4 fruit fly cellular contexts compared by ENCODE assay signal in the genomic region with DNA sequence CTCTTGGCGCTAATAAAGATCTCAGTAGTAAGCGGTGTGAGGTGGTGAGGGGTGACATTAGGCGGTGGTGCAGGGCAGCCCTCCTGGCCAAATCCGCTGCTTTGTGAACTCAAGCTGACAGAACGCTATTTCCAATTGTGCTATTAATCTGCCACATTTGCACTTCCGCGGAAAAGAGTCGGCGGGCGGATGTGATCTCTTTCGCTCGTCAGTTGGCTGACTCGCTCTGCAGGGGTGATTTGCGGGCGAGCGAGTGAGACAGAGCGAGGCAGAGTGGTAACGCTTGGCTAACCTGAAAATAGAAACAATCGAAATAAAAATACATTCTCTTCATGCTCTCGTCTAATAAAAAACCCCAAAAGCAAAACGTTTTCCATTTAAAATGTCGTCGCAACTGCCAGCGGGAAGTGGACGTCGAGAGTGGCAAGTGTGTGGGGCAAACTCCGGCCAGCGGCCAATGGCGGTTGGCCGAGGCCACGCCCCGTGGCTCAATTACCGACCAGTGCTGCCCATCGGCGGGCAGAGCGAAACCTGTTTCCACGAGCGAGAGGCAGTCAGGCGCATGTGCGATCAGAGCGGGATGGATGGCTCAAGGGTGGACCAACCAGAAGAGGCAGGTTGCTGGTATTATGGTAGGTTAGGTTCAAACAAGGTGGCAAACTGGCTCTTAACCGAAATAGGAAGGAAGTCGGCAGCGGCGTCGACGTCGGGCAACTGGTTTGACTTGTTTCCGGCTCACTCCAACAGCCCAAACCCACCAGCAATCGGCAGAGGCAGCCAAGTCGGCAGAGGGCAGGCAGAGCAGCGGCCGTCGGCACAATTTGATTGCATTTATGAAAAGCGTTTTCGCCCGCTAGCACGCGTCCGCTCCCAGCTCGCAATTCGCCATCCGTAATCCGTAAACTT.
TF ChIP-seq lines count a peak whose summit lies in the region.

A gene (plus strand): TSS at position 856 of the 906 bp plus-strand sequence.

TF ChIP-seq in whole organism, embryonic, 481 proteins besides CTCF, POLR2A, EP300 and RAD21 (continued from another document and continues in another):
- TF ChIP-seq mam (GFP tag; optimal IDR thresholded peaks at IDR 0.05; lab: Kevin White, UChicago) (peak; percentile 11), Doc2 (GFP tag; IDR thresholded peaks at IDR 0.05; lab: Robert Waterston, UW) (no peak), CG10321 (GFP tag; IDR thresholded peaks at IDR 0.05; lab: Robert Waterston, UW) (peak; percentile 83), CG17829 (tag; optimal IDR thresholded peaks at IDR 0.05; lab: Kevin White, UChicago) (peak; percentile 7), cg (GFP tag; optimal IDR thresholded peaks at IDR 0.05; lab: Kevin White, UChicago) (peak; percentile 31), Side (GFP tag; optimal IDR thresholded peaks at IDR 0.05; lab: Kevin White, UChicago) (peak; percentile 58), CG6175 (GFP tag; IDR thresholded peaks at IDR 0.05; lab: Robert Waterston, UW) (0 out of 3 replicates have a peak, but pooled peaks have one; percentile 15), Bdp1 (GFP tag; optimal IDR thresholded peaks at IDR 0.05; lab: Kevin White, UChicago) (peak; percentile 12), kni (GFP tag; optimal IDR thresholded peaks at IDR 0.05; lab: Kevin White, UChicago) (peak; percentile 52), CG10543 (GFP tag; optimal IDR thresholded peaks at IDR 0.05; lab: Kevin White, UChicago) (peak; percentile 32), Vsx1 (GFP tag; optimal IDR thresholded peaks at IDR 0.05; lab: Kevin White, UChicago) (peak; percentile 26), CG15601 (tag; optimal IDR thresholded peaks at IDR 0.05; lab: Kevin White, UChicago) (no peak), NFAT (GFP tag; IDR thresholded peaks at IDR 0.05; lab: Robert Waterston, UW) (peak; percentile 26; the same call in 1 of the 2 replicates), Bgb (GFP tag; IDR thresholded peaks at IDR 0.05; lab: Robert Waterston, UW; ENCODE audit: partially characterized antibody) (peak; percentile 19; the same call in 1 of the 2 replicates), pho (GFP tag; optimal IDR thresholded peaks at IDR 0.05; lab: Kevin White, UChicago) (peak; percentile 11), CG30020 (tag; optimal IDR thresholded peaks at IDR 0.05; lab: Kevin White, UChicago) (no peak), sna (GFP tag; IDR thresholded peaks at IDR 0.05; lab: Robert Waterston, UW; ENCODE audit: partially characterized antibody) (0 out of 2 replicates have a peak, but pooled peaks have one; percentile 28), CG32532 (GFP tag; IDR thresholded peaks at IDR 0.05; lab: Robert Waterston, UW) (peak; percentile 29; the same call in 1 of the 2 replicates), mirr (GFP tag; optimal IDR thresholded peaks at IDR 0.05; lab: Kevin White, UChicago) (peak; percentile 36), CG7357 (GFP tag; IDR thresholded peaks at IDR 0.05; lab: Robert Waterston, UW) (no peak), HLHmδ (GFP tag; optimal IDR thresholded peaks at IDR 0.05; lab: Kevin White, UChicago) (peak; percentile 27), kah (GFP tag; optimal IDR thresholded peaks at IDR 0.05; lab: Kevin White, UChicago) (peak; percentile 44), HLH4C (GFP tag; IDR thresholded peaks at IDR 0.05; lab: Robert Waterston, UW; ENCODE audit: partially characterized antibody) (peak; percentile 14; the same call in 1 of the 3 replicates), Ets65A (GFP tag; lab: Kevin White, UChicago) (peak; percentile 46), CG1832 (GFP tag; optimal IDR thresholded peaks at IDR 0.05; lab: Kevin White, UChicago) (peak; percentile 95), yki (optimal IDR thresholded peaks at IDR 0.05; lab: Kevin White, UChicago) (no peak), vfl (GFP tag; optimal IDR thresholded peaks at IDR 0.05; lab: Kevin White, UChicago) (peak; percentile 24), ATbp (GFP tag; optimal IDR thresholded peaks at IDR 0.05; lab: Kevin White, UChicago) (peak; percentile 13)

TF ChIP-seq in whole organism, prepupa, 60 proteins besides CTCF, POLR2A, EP300 and RAD21 (continued from another document):
- no peak for TF ChIP-seq topi (GFP tag; optimal IDR thresholded peaks at IDR 0.05; lab: Kevin White, UChicago)
- TF ChIP-seq CG34406 (GFP tag; optimal IDR thresholded peaks at IDR 0.05; lab: Kevin White, UChicago): no peak
- TF ChIP-seq fkh (GFP tag; optimal IDR thresholded peaks at IDR 0.05; lab: Kevin White, UChicago): no peak
- TF ChIP-seq spab (GFP tag; optimal IDR thresholded peaks at IDR 0.05; lab: Kevin White, UChicago): no peak
- no peak for TF ChIP-seq CG11762 (GFP tag; optimal IDR thresholded peaks at IDR 0.05; lab: Kevin White, UChicago; ENCODE audit: insufficient read depth)
TF ChIP-seq in whole organism, prepupa: peak in this region for 12.

TF ChIP-seq in whole organism, pupa, 21 proteins besides CTCF, POLR2A, EP300 and RAD21 (continued from another document):
- TF ChIP-seq CG12605 (GFP tag; IDR thresholded peaks at IDR 0.05; lab: Robert Waterston, UW) (0 out of 2 replicates have a peak, but pooled peaks have one; percentile 11), D1 (tag; optimal IDR thresholded peaks at IDR 0.05; lab: Kevin White, UChicago) (no peak)

TF ChIP-seq in whole organism, wandering third instar larva, 38 proteins besides CTCF, POLR2A, EP300 and RAD21 (continued from another document):
- TF ChIP-seq dsf (GFP tag; optimal IDR thresholded peaks at IDR 0.05; lab: Kevin White, UChicago; ENCODE audit: borderline replicate concordance) (peak; percentile 28), N (GFP tag; optimal IDR thresholded peaks at IDR 0.05; lab: Kevin White, UChicago) (no peak), psq (GFP tag; optimal IDR thresholded peaks at IDR 0.05; lab: Kevin White, UChicago) (peak; percentile 45), jim (GFP tag; optimal IDR thresholded peaks at IDR 0.05; lab: Kevin White, UChicago) (peak; percentile 48), sage (GFP tag; optimal IDR thresholded peaks at IDR 0.05; lab: Kevin White, UChicago) (peak; percentile 53), Mio (GFP tag; optimal IDR thresholded peaks at IDR 0.05; lab: Kevin White, UChicago) (peak; percentile 40), Sp1 (GFP tag; optimal IDR thresholded peaks at IDR 0.05; lab: Kevin White, UChicago) (no peak), Hr83 (GFP tag; optimal IDR thresholded peaks at IDR 0.05; lab: Kevin White, UChicago; ENCODE audit: poor library complexity, severe bottlenecking) (peak; percentile 96), HLH106 (tag; optimal IDR thresholded peaks at IDR 0.05; lab: Kevin White, UChicago) (no peak), OdsH (GFP tag; optimal IDR thresholded peaks at IDR 0.05; lab: Kevin White, UChicago) (peak; percentile 28)
TF ChIP-seq in whole organism, wandering third instar larva: peak in this region for 23.
